Worm (Caenorhabditis elegans): Measurements from ENCODE around the gene C24H10.3.

Gene C24H10.3

ce11 chrX:5060756-5061155, at the start of gene C24H10.3:
Gene C24H10.3, plus strand, starts transcription at chrX:5061056.
- no peak for TF ChIP-seq flt-1 (GFP tag; IDR thresholded peaks at IDR 0.05)
- no peak for TF ChIP-seq T22C8.4 (GFP tag; IDR thresholded peaks at IDR 0.05)

DNA sequence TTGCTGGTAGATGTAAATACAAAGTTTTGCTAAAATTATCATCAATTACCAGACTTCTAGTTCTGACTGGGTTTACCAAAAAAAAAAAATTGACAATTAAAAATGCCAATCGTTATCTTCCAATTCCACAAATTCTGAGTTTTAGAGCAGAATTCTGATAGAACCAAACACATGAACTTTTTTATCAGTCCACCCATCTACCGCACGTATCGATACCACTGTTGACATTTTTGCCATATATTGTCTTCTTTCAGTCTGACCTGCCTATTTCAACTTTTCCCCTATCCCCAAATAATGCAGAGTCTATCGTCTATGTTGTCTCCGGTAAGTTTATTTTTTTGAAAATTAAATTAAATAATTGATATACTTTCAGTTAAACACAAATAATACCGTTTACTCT, 47.0 kb upstream of the C24H10.3 start, which contains the start of gene ZC449.7:
Gene ZC449.7, plus strand, starts transcription at position 249 of the 400 bp plus-strand sequence.
- no peak for TF ChIP-seq klf-2 (GFP tag; conservative IDR thresholded peaks at IDR 0.05)
- TF ChIP-seq flt-1 (GFP tag; IDR thresholded peaks at IDR 0.05), result no peak
- no peak for TF ChIP-seq med-1 (GFP tag; optimal IDR thresholded peaks at IDR 0.05; ENCODE audit: insufficient read depth)
- TF ChIP-seq tab-1 (GFP tag; IDR thresholded peaks at IDR 0.05), result no peak
- TF ChIP-seq ztf-23 (GFP tag; IDR thresholded peaks at IDR 0.05), result no peak

DNA sequence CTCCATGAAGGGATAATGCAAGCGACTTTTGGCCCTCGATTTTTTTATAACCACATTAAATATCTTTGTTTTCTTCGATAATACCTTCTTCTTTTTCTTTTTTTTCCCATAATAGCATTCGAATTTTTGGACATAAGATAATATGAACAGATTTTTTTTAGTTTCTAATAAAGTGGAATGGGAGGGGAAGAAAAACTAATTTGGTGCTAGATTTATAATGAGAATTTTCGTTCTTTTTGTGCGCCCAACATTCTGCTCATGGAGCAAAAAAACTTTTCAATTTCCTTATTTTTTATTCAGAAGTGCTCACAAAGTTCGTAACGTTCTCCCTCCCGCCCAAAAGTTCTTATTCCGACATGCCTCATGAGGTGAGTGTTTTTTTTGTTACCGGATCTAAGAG, 45.1 kb upstream of the C24H10.3 start, which contains the start of gene ZC449.8:
Gene ZC449.8, plus strand, starts transcription at position 301 of the 400 bp plus-strand sequence.
- TF ChIP-seq tab-1 (GFP tag; IDR thresholded peaks at IDR 0.05) (no peak), cog-1 (tag; optimal IDR thresholded peaks at IDR 0.05) (no peak), med-1 (GFP tag; optimal IDR thresholded peaks at IDR 0.05; ENCODE audit: insufficient read depth) (no peak), ztf-23 (GFP tag; IDR thresholded peaks at IDR 0.05) (no peak), ref-1 (GFP tag; conservative IDR thresholded peaks at IDR 0.05) (no peak), flt-1 (GFP tag; IDR thresholded peaks at IDR 0.05) (no peak), ztf-29 (GFP tag; IDR thresholded peaks at IDR 0.05) (no peak), T22C8.4 (GFP tag; IDR thresholded peaks at IDR 0.05) (no peak), klf-2 (GFP tag; conservative IDR thresholded peaks at IDR 0.05) (no peak)

DNA sequence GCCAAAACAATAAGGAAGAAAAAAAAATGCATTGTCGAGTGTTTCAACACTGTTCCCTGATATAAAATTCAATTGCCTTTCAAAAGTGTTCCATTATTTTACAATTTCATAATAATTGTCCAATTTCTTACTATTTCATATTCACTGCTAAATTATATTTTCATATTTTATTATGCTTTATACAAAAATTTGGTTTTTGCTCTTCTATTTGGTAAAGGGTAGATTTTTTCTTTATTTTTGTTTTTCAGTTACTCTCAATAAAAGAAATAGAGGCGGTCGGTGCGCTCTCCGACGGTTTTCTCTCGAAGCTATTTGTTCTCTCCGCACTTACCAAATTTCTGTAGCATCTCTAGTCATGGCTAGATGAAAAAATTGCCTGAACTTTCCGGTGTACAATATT, 43.3 kb upstream of the C24H10.3 start, which contains the start of gene sek-3:
Gene sek-3, plus strand, starts transcription at position 301 of the 400 bp plus-strand sequence.
- TF ChIP-seq ztf-23 (GFP tag; IDR thresholded peaks at IDR 0.05), result no peak
- no peak for TF ChIP-seq klf-2 (GFP tag; conservative IDR thresholded peaks at IDR 0.05)
- TF ChIP-seq ref-1 (GFP tag; conservative IDR thresholded peaks at IDR 0.05), result no peak
- TF ChIP-seq flt-1 (GFP tag; IDR thresholded peaks at IDR 0.05), result no peak
- no peak for TF ChIP-seq med-1 (GFP tag; optimal IDR thresholded peaks at IDR 0.05; ENCODE audit: insufficient read depth)
- TF ChIP-seq cog-1 (tag; optimal IDR thresholded peaks at IDR 0.05), result no peak
- no peak for TF ChIP-seq ztf-29 (GFP tag; IDR thresholded peaks at IDR 0.05)
- TF ChIP-seq tab-1 (GFP tag; IDR thresholded peaks at IDR 0.05), result no peak
- no peak for TF ChIP-seq T22C8.4 (GFP tag; IDR thresholded peaks at IDR 0.05)

DNA sequence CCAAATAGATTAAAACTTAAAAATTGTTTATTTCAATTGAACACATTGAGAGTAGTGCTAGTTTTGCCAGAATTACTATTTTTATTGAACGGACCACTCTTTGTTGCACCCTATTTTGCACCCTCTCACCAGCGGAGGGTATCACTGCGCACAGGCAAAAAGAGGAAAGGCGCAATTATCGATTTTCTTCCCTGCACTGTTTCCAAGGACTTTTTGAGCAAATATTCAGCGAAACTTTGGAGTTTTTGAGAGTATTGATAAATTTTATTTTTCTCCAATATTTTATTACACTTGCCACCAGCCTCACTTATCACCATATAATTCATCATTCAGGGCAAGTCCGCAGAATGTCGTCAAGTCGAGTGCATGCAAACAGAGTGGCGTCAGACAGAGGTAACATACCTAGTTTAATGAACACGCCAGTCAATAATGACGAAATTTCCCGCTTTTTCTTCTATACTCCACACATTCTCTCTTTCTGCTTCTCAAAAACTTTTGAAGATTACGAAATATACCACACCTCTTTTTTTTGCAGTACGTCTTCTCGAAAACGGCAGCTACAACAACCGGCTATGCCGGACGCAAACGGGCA, 42.7 kb upstream of the C24H10.3 start:
- TF ChIP-seq T22C8.4 (GFP tag; IDR thresholded peaks at IDR 0.05) (peak; percentile 74; the same call in 1 of the 2 replicates), ztf-23 (GFP tag; IDR thresholded peaks at IDR 0.05) (no peak)

DNA sequence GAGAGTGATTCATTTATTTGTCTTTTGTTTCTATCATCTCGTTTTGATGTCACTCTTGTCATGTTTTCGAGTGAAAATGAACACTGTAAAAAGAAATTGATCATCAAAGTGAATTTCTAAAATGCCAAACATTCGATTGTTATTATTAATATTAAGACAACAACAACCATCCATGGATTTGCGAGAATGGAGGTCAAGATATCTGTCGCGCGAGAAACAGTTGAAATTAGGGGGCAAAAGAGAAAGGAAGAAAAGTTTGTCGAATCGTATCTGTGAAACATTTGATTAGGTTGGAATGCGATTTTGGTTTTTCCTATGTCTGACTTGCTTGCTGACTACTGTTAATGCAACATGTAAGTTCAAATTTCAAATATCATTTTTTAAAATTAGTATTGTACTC, 39.9 kb upstream of the C24H10.3 start, which contains the start of gene ZC449.2:
Gene ZC449.2, plus strand, starts transcription at position 290 of the 400 bp plus-strand sequence.
- TF ChIP-seq cog-1 (tag; optimal IDR thresholded peaks at IDR 0.05) (no peak), klf-2 (GFP tag; conservative IDR thresholded peaks at IDR 0.05) (no peak), med-1 (GFP tag; optimal IDR thresholded peaks at IDR 0.05; ENCODE audit: insufficient read depth) (no peak), ref-1 (GFP tag; conservative IDR thresholded peaks at IDR 0.05) (no peak), flt-1 (GFP tag; IDR thresholded peaks at IDR 0.05) (no peak), tab-1 (GFP tag; IDR thresholded peaks at IDR 0.05) (no peak), T22C8.4 (GFP tag; IDR thresholded peaks at IDR 0.05) (no peak), ztf-29 (GFP tag; IDR thresholded peaks at IDR 0.05) (no peak), ztf-23 (GFP tag; IDR thresholded peaks at IDR 0.05) (no peak)

DNA sequence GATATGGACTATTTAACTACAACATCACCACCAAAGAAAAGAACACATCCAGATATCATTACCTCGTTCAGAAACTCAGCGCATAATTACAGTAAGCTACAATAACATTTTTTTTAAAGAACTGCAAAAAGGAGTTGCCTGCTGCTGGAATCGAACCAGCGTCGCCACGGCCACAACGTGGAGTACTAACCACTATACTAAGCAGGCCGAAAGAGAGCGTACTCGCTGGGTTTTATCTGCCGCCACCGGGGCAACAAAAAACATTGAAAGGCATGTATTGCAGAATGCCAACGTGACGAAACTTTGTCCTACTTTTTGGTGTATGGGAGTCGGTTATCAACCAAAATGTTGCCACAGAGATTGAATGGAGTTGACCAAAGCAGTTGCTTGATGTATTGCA, 38.2 kb upstream of the C24H10.3 start:
- TF ChIP-seq med-1 (GFP tag; optimal IDR thresholded peaks at IDR 0.05; ENCODE audit: insufficient read depth) (no peak), flt-1 (GFP tag; IDR thresholded peaks at IDR 0.05) (peak; percentile 89), ref-1 (GFP tag; conservative IDR thresholded peaks at IDR 0.05) (peak; percentile 61), T22C8.4 (GFP tag; IDR thresholded peaks at IDR 0.05) (peak; percentile 36; the same call in 1 of the 2 replicates), klf-2 (GFP tag; conservative IDR thresholded peaks at IDR 0.05) (peak; percentile 73; the same call in 1 of the 2 replicates), ztf-29 (GFP tag; IDR thresholded peaks at IDR 0.05) (peak; percentile 71; the same call in 1 of the 2 replicates), tab-1 (GFP tag; IDR thresholded peaks at IDR 0.05) (peak; percentile 82), ztf-23 (GFP tag; IDR thresholded peaks at IDR 0.05) (peak; percentile 82), cog-1 (tag; optimal IDR thresholded peaks at IDR 0.05) (no peak)

ce11 chrX:5024300-5024699, 36.6 kb upstream of the C24H10.3 start, which contains the start of gene ZC449.1:
Gene ZC449.1, plus strand, starts transcription at chrX:5024420.
- TF ChIP-seq flt-1 (GFP tag; IDR thresholded peaks at IDR 0.05), result no peak
- no peak for TF ChIP-seq tab-1 (GFP tag; IDR thresholded peaks at IDR 0.05)
- no peak for TF ChIP-seq T22C8.4 (GFP tag; IDR thresholded peaks at IDR 0.05)
- TF ChIP-seq ref-1 (GFP tag; conservative IDR thresholded peaks at IDR 0.05), result no peak
- TF ChIP-seq ztf-29 (GFP tag; IDR thresholded peaks at IDR 0.05), result no peak
- TF ChIP-seq med-1 (GFP tag; optimal IDR thresholded peaks at IDR 0.05; ENCODE audit: insufficient read depth), result no peak
- TF ChIP-seq ztf-23 (GFP tag; IDR thresholded peaks at IDR 0.05), result no peak
- TF ChIP-seq klf-2 (GFP tag; conservative IDR thresholded peaks at IDR 0.05), result no peak
- TF ChIP-seq cog-1 (tag; optimal IDR thresholded peaks at IDR 0.05), result no peak

ce11 chrX:5026461-5026860, 34.4 kb upstream of the C24H10.3 start:
- TF ChIP-seq T22C8.4 (GFP tag; IDR thresholded peaks at IDR 0.05) (no peak), med-1 (GFP tag; optimal IDR thresholded peaks at IDR 0.05; ENCODE audit: insufficient read depth) (no peak), cog-1 (tag; optimal IDR thresholded peaks at IDR 0.05) (no peak), flt-1 (GFP tag; IDR thresholded peaks at IDR 0.05) (no peak), tab-1 (GFP tag; IDR thresholded peaks at IDR 0.05) (no peak), ztf-23 (GFP tag; IDR thresholded peaks at IDR 0.05) (no peak), ref-1 (GFP tag; conservative IDR thresholded peaks at IDR 0.05) (no peak), klf-2 (GFP tag; conservative IDR thresholded peaks at IDR 0.05) (no peak), ztf-29 (GFP tag; IDR thresholded peaks at IDR 0.05) (no peak)

Measured in whole organism, midembryonic.